Fruit fly (Drosophila melanogaster): ENCODE results near the gene ZnT77C.

dm6 chr3L:20511499-20512108, 16.9 kb upstream of the ZnT77C start:
- TF ChIP-seq CG8301 (tag; optimal IDR thresholded peaks at IDR 0.05), result no peak
- no peak for TF ChIP-seq Pif1B (GFP tag; optimal IDR thresholded peaks at IDR 0.05)
- no peak for TF ChIP-seq CG14655 (GFP tag; optimal IDR thresholded peaks at IDR 0.05)
